Fruit fly (Drosophila melanogaster) whole organism, adult: ENCODE measurements around the gene CG43348.
A peak's percentile ranks its signal among the peaks of the same experiment; 100 is the strongest.

Experiments used
- CG11617 ChIP-seq: fragments of 200-800 bp; sonication (Bioruptor generic); optimal IDR thresholded peaks from 2 replicates; lab custom pipeline; 2017; ENCODE audit warnings: mild to moderate bottlenecking, missing biosample characterization, missing genetic modification reagents, missing genetic modification characterization
- CG12768 ChIP-seq: fragments of 200-800 bp; sonication (Bioruptor generic); optimal IDR thresholded peaks from 2 replicates; lab custom pipeline; 2017; ENCODE audit warnings: missing biosample characterization, missing genetic modification characterization, mild to moderate bottlenecking, moderate library complexity, missing genetic modification reagents
- CG14711 ChIP-seq: fragments of 200-800 bp; sonication (Bioruptor generic); optimal IDR thresholded peaks from 2 replicates; lab custom pipeline; 2018; ENCODE audit warnings: missing biosample characterization, mild to moderate bottlenecking, missing genetic modification characterization, moderate library complexity
- CG1620 ChIP-seq: fragments of 200-800 bp; sonication (Bioruptor generic); optimal IDR thresholded peaks from 2 replicates; lab custom pipeline; 2016; ENCODE audit warnings: missing biosample characterization, missing genetic modification characterization
- CG33017 ChIP-seq: fragments of 200-800 bp; sonication (Bioruptor generic); optimal IDR thresholded peaks from 2 replicates; lab custom pipeline; 2018; ENCODE audit warnings: missing biosample characterization, mild to moderate bottlenecking, missing genetic modification characterization, moderate library complexity
- CG5204 ChIP-seq: fragments of 200-800 bp; sonication (Bioruptor generic); optimal IDR thresholded peaks from 2 replicates; lab custom pipeline; 2016; ENCODE audit warnings: missing biosample characterization, missing genetic modification characterization
- CG7045 ChIP-seq: fragments of 200-800 bp; sonication (Bioruptor generic); optimal IDR thresholded peaks from 2 replicates; lab custom pipeline; 2017; ENCODE audit warnings: missing biosample characterization, mild to moderate bottlenecking, missing genetic modification characterization
- CG7101 ChIP-seq: fragments of 200-800 bp; sonication (Bioruptor generic); optimal IDR thresholded peaks from 2 replicates; lab custom pipeline; 2018; ENCODE audit warnings: missing biosample characterization, mild to moderate bottlenecking, missing genetic modification characterization, moderate library complexity
- Clk ChIP-seq: fragments of 200-800 bp; sonication (Bioruptor generic); optimal IDR thresholded peaks from 2 replicates; lab custom pipeline; 2017; ENCODE audit warnings: missing biosample characterization, missing genetic modification characterization
- Crg-1 ChIP-seq: fragments of 200-800 bp; sonication (Bioruptor generic); optimal IDR thresholded peaks from 2 replicates; lab custom pipeline; 2016; ENCODE audit warnings: missing biosample characterization, missing genetic modification characterization
- Hr96 ChIP-seq: fragments of 200-800 bp; sonication (Bioruptor generic); optimal IDR thresholded peaks from 2 replicates; lab custom pipeline; 2016; ENCODE audit warnings: missing biosample characterization, missing genetic modification characterization
- Mnt ChIP-seq: fragments of 200-800 bp; sonication (Bioruptor generic); optimal IDR thresholded peaks from 2 replicates; lab custom pipeline; 2016; ENCODE audit warnings: missing biosample characterization, mild to moderate bottlenecking, missing genetic modification characterization
- bab1 ChIP-seq: fragments of 200-800 bp; sonication (Bioruptor generic); optimal IDR thresholded peaks from 3 replicates; lab custom pipeline; 2019; ENCODE audit warnings: missing biosample characterization, mild to moderate bottlenecking, missing genetic modification characterization, moderate library complexity
- cic ChIP-seq: fragments of 200-800 bp; sonication (Bioruptor generic); optimal IDR thresholded peaks from 2 replicates; lab custom pipeline; 2017; ENCODE audit warnings: missing biosample characterization, mild to moderate bottlenecking, missing genetic modification characterization, moderate library complexity
- cnc ChIP-seq, 2 experiments: fragments of >200 bp; optimal IDR thresholded peaks; 2 replicates each; lab custom pipeline; 2017
- kay ChIP-seq: fragments of 200-800 bp; sonication (Bioruptor generic); peaks from one replicate; lab custom pipeline; 2016; ENCODE audit warnings: missing biosample characterization, missing genetic modification characterization, borderline replicate concordance
- ovo ChIP-seq: fragments of 200-800 bp; sonication (Bioruptor generic); optimal IDR thresholded peaks from 2 replicates; lab custom pipeline; 2016; ENCODE audit warnings: missing biosample characterization, missing genetic modification characterization
- pad ChIP-seq: fragments of 200-800 bp; sonication (Bioruptor generic); optimal IDR thresholded peaks from 3 replicates; lab custom pipeline; 2017; ENCODE audit warnings: missing biosample characterization, missing genetic modification characterization, mild to moderate bottlenecking, moderate library complexity, missing genetic modification reagents
- tj ChIP-seq: fragments of 200-800 bp; sonication (Bioruptor generic); optimal IDR thresholded peaks from 3 replicates; lab custom pipeline; 2017; ENCODE audit warnings: missing biosample characterization, mild to moderate bottlenecking, missing genetic modification characterization, moderate library complexity
- toe ChIP-seq: fragments of 200-800 bp; sonication (Bioruptor generic); optimal IDR thresholded peaks from 2 replicates; lab custom pipeline; 2016; ENCODE audit warnings: missing biosample characterization, missing genetic modification characterization

CG43348 gene

dm6 chr2L:1172704-1173107, 26.5 kb upstream of the CG43348 start, which contains the start of the genes Charon and CG4887:
Gene Charon, minus strand, starts transcription at chr2L:1172805.
Gene CG4887, plus strand, starts transcription at chr2L:1173009.
- TF ChIP-seq CG5204 (GFP tag; lab: Kevin White, UChicago) (no peak), CG7101 (tag; lab: Kevin White, UChicago) (peak; percentile 86), toe (peak; percentile 94), CG14711 (tag; lab: Kevin White, UChicago) (peak; percentile 78), CG12768 (GFP tag; lab: Kevin White, UChicago) (peak; percentile 79), Hr96 (GFP tag; lab: Kevin White, UChicago) (peak; percentile 93), Crg-1 (GFP tag; lab: Kevin White, UChicago) (peak; percentile 90), CG11617 (GFP tag; lab: Kevin White, UChicago) (peak; percentile 81), CG33017 (tag; lab: Kevin White, UChicago) (peak; percentile 78), CG1620 (GFP tag; lab: Kevin White, UChicago) (peak; percentile 90), CG7045 (GFP tag; lab: Kevin White, UChicago) (peak; percentile 82), pad (peak; percentile 74), tj (GFP tag; lab: Kevin White, UChicago) (peak; percentile 69), Clk (GFP tag; lab: Kevin White, UChicago) (peak; percentile 79), bab1 (GFP tag; lab: Kevin White, UChicago) (peak; percentile 70), ovo (GFP tag; lab: Kevin White, UChicago) (peak; percentile 87), Mnt (peak; percentile 84), cic (GFP tag; lab: Kevin White, UChicago) (peak; percentile 56), cnc (optimal IDR thresholded peaks at IDR 0.05; lab: Kevin White, UChicago) (no peak), kay (no peak)

dm6 chr2L:1177522-1177921, 21.7 kb upstream of the CG43348 start, which contains the start of gene CG4896:
Gene CG4896, plus strand, starts transcription at chr2L:1177690.
- TF ChIP-seq pad (peak; percentile 21), CG1620 (GFP tag; lab: Kevin White, UChicago) (peak; percentile 53), cnc (optimal IDR thresholded peaks at IDR 0.05; lab: Kevin White, UChicago) (no peak), Crg-1 (GFP tag; lab: Kevin White, UChicago) (peak; percentile 37), CG7101 (tag; lab: Kevin White, UChicago) (peak; percentile 40), bab1 (GFP tag; lab: Kevin White, UChicago) (peak; percentile 52), cic (GFP tag; lab: Kevin White, UChicago) (peak; percentile 11), toe (no peak)

dm6 chr2L:1183799-1184198, 15.4 kb upstream of the CG43348 start, which contains the start of the genes CG5126 and Tgt:
Gene CG5126, minus strand, starts transcription at chr2L:1184020.
Gene Tgt, plus strand, starts transcription at chr2L:1184065.
- TF ChIP-seq Mnt (peak; percentile 83), Hr96 (GFP tag; lab: Kevin White, UChicago) (no peak)

- TF ChIP-seq tj (GFP tag; lab: Kevin White, UChicago) = no peak
- peak; percentile 79 for TF ChIP-seq kay
- TF ChIP-seq CG14711 (tag; lab: Kevin White, UChicago) = peak; percentile 76
- no peak for TF ChIP-seq Clk (GFP tag; lab: Kevin White, UChicago)
- peak; percentile 98 for TF ChIP-seq cic (GFP tag; lab: Kevin White, UChicago)
- TF ChIP-seq pad = no peak
- TF ChIP-seq toe = no peak
- TF ChIP-seq CG33017 (tag; lab: Kevin White, UChicago) = peak; percentile 69
- TF ChIP-seq CG7045 (GFP tag; lab: Kevin White, UChicago) = peak; percentile 38
- TF ChIP-seq CG11617 (GFP tag; lab: Kevin White, UChicago) = peak; percentile 49
- TF ChIP-seq ovo (GFP tag; lab: Kevin White, UChicago) = peak; percentile 38
- no peak for TF ChIP-seq Crg-1 (GFP tag; lab: Kevin White, UChicago)
- no peak for TF ChIP-seq cnc (optimal IDR thresholded peaks at IDR 0.05; lab: Kevin White, UChicago)
- TF ChIP-seq CG7101 (tag; lab: Kevin White, UChicago) = peak; percentile 83
- peak; percentile 22 for TF ChIP-seq CG1620 (GFP tag; lab: Kevin White, UChicago)
- TF ChIP-seq Mnt = peak; percentile 61
- TF ChIP-seq Hr96 (GFP tag; lab: Kevin White, UChicago) = no peak
- TF ChIP-seq CG12768 (GFP tag; lab: Kevin White, UChicago) = peak; percentile 61
- no peak for TF ChIP-seq CG5204 (GFP tag; lab: Kevin White, UChicago)
- TF ChIP-seq bab1 (GFP tag; lab: Kevin White, UChicago) = peak; percentile 56
Measured at dm6 chr2L:1185642-1186497, 13.3 kb upstream of the CG43348 start, which contains the start of gene CG5001. Gene CG5001, plus strand, starts transcription at chr2L:1185757.

- TF ChIP-seq tj (GFP tag; lab: Kevin White, UChicago) (no peak), Mnt (no peak), kay (peak; percentile 75), cic (GFP tag; lab: Kevin White, UChicago) (no peak)
Measured at dm6 chr2L:1199912-1200721, 905 bp downstream of the CG43348 start, which contains the start of the genes CG43349 and CG5011. Gene CG43349, plus strand, starts transcription at chr2L:1200205. Gene CG5011, plus strand, starts transcription at chr2L:1200671.
